Fruit fly (Drosophila melanogaster) whole organism, embryonic: ENCODE results near the gene Mlp84B.

ENCODE experiments used
- Atf-2 ChIP-seq: fragments of 200-800 bp; sonication (Bioruptor generic); optimal IDR thresholded peaks from 2 replicates; lab custom pipeline; 2016; ENCODE audit warnings: missing biosample characterization, missing genetic modification characterization
- B-H2 ChIP-seq: fragments of 200-800 bp; sonication (Bioruptor generic); optimal IDR thresholded peaks from 2 replicates; lab custom pipeline; 2018; ENCODE audit warnings: missing biosample characterization, mild to moderate bottlenecking, missing genetic modification characterization
- CG10565 ChIP-seq: fragments of 200-800 bp; sonication (Bioruptor generic); optimal IDR thresholded peaks from 3 replicates; lab custom pipeline; 2016; ENCODE audit warnings: missing biosample characterization, mild to moderate bottlenecking, missing genetic modification characterization
- CG11093 ChIP-seq: fragments of 200-800 bp; sonication (Bioruptor generic); IDR thresholded peaks from 3 replicates; pipeline ENCODE4 v1.3.6; 2022; ENCODE audit warnings: missing biosample characterization, missing genetic modification characterization
- CG11695 ChIP-seq: fragments of 200-800 bp; sonication (Bioruptor generic); IDR thresholded peaks from 3 replicates; pipeline ENCODE4 v1.3.6; 2022; ENCODE audit warnings: missing biosample characterization, missing genetic modification characterization
- CG12155 ChIP-seq: fragments of 200-800 bp; sonication (Bioruptor generic); optimal IDR thresholded peaks from 3 replicates; lab custom pipeline; 2016; ENCODE audit warnings: missing biosample characterization, missing genetic modification characterization
- CG14965 ChIP-seq: fragments of 200-800 bp; sonication (Bioruptor generic); optimal IDR thresholded peaks from 2 replicates; lab custom pipeline; 2016; ENCODE audit warnings: missing biosample characterization, missing genetic modification characterization, borderline replicate concordance
- CG17829 ChIP-seq: fragments of 200-800 bp; optimal IDR thresholded peaks from 2 replicates; lab custom pipeline; 2019; ENCODE audit warnings: missing biosample characterization, mild to moderate bottlenecking, missing genetic modification characterization, moderate library complexity
- CG18262 ChIP-seq: fragments of 200-800 bp; optimal IDR thresholded peaks from 3 replicates; lab custom pipeline; 2019; ENCODE audit warnings: missing biosample characterization, mild to moderate bottlenecking, missing genetic modification characterization, moderate library complexity
- CG18764 ChIP-seq: fragments of 200-800 bp; sonication (Bioruptor generic); optimal IDR thresholded peaks from 3 replicates; lab custom pipeline; 2016; ENCODE audit warnings: missing biosample characterization, missing genetic modification characterization
- CG3065 ChIP-seq: fragments of 200-800 bp; sonication (Bioruptor generic); optimal IDR thresholded peaks from 2 replicates; lab custom pipeline; 2016; ENCODE audit warnings: missing biosample characterization, missing genetic modification characterization
- CG3163 ChIP-seq: fragments of 200-800 bp; sonication (Bioruptor generic); optimal IDR thresholded peaks from 3 replicates; lab custom pipeline; 2016; ENCODE audit warnings: missing biosample characterization, missing genetic modification characterization
- CG33557 ChIP-seq: fragments of 200-800 bp; sonication (Bioruptor generic); optimal IDR thresholded peaks from 2 replicates; lab custom pipeline; 2019; ENCODE audit warnings: missing biosample characterization, mild to moderate bottlenecking, missing genetic modification characterization, moderate library complexity
- CG3407 ChIP-seq: fragments of 200-800 bp; sonication (Bioruptor generic); optimal IDR thresholded peaks from 2 replicates; lab custom pipeline; 2018; ENCODE audit warnings: missing biosample characterization, mild to moderate bottlenecking, missing genetic modification characterization
- CG42726 ChIP-seq: fragments of 200-800 bp; sonication (Bioruptor generic); IDR thresholded peaks from 2 replicates; pipeline ENCODE4 v1.3.6; 2022; ENCODE audit warnings: missing biosample characterization, missing genetic modification characterization; ENCODE audit not compliant: partially characterized antibody
- CG5180 ChIP-seq: fragments of 200-800 bp; sonication (Bioruptor generic); optimal IDR thresholded peaks from 3 replicates; lab custom pipeline; 2017; ENCODE audit warnings: missing biosample characterization, missing genetic modification characterization, mild to moderate bottlenecking, moderate library complexity, missing genetic modification reagents
- CG8359 ChIP-seq: fragments of 200-800 bp; sonication (Bioruptor generic); optimal IDR thresholded peaks from 2 replicates; lab custom pipeline; 2017; ENCODE audit warnings: missing biosample characterization, mild to moderate bottlenecking, missing genetic modification characterization, borderline replicate concordance
- CG8388 ChIP-seq: fragments of 200-800 bp; sonication (Bioruptor generic); optimal IDR thresholded peaks from 2 replicates; lab custom pipeline; 2019; ENCODE audit warnings: missing biosample characterization, mild to moderate bottlenecking, missing genetic modification characterization, moderate library complexity
- CG8924 ChIP-seq: fragments of 200-800 bp; optimal IDR thresholded peaks from 3 replicates; lab custom pipeline; 2019; ENCODE audit warnings: missing biosample characterization, mild to moderate bottlenecking, missing genetic modification characterization, moderate library complexity
- CG9437 ChIP-seq: fragments of 200-800 bp; sonication (Bioruptor generic); optimal IDR thresholded peaks from 2 replicates; lab custom pipeline; 2018; ENCODE audit warnings: missing biosample characterization, mild to moderate bottlenecking, missing genetic modification characterization
- CTCF ChIP-seq: fragments of 200-800 bp; sonication (Bioruptor generic); optimal IDR thresholded peaks from 2 replicates; lab custom pipeline; 2017; ENCODE audit warnings: missing biosample characterization, mild to moderate bottlenecking, missing genetic modification characterization, moderate library complexity
- D ChIP-seq, 2 experiments: fragments of 200-800 bp in 1 of 2; fragments of >200 bp in 1 of 2; sonication (Bioruptor generic) in 1 of 2; optimal IDR thresholded peaks; 2 replicates in 1 of 2; 3 replicates in 1 of 2; lab custom pipeline; 2017; ENCODE audit warnings: mild to moderate bottlenecking in 1 of 2, missing biosample characterization in 1 of 2, missing genetic modification characterization in 1 of 2, missing genetic modification reagents in 1 of 2
- Dip3 ChIP-seq: fragments of 200-800 bp; sonication (Bioruptor generic); optimal IDR thresholded peaks from 3 replicates; lab custom pipeline; 2016; ENCODE audit warnings: missing biosample characterization, missing genetic modification characterization
- Dll ChIP-seq: fragments of 200-800 bp; sonication (Bioruptor generic); IDR thresholded peaks from 4 replicates; pipeline ENCODE4 v1.3.6; 2022; ENCODE audit warnings: missing biosample characterization, missing genetic modification characterization; ENCODE audit not compliant: partially characterized antibody
- Gsc ChIP-seq: fragments of 200-800 bp; sonication (Bioruptor generic); IDR thresholded peaks from 2 replicates; pipeline ENCODE4 v1.3.6; 2022; ENCODE audit warnings: missing biosample characterization, missing genetic modification characterization
- Hey ChIP-seq: fragments of 200-800 bp; sonication (Bioruptor generic); optimal IDR thresholded peaks from 3 replicates; lab custom pipeline; 2018; ENCODE audit warnings: missing biosample characterization, mild to moderate bottlenecking, missing genetic modification characterization
- Opbp ChIP-seq: fragments of 200-800 bp; sonication (Bioruptor generic); IDR thresholded peaks from 3 replicates; pipeline ENCODE4 v1.3.6; 2022; ENCODE audit warnings: missing biosample characterization, missing genetic modification characterization; ENCODE audit not compliant: partially characterized antibody
- Sox102F ChIP-seq: fragments of 200-800 bp; sonication (Bioruptor generic); optimal IDR thresholded peaks from 2 replicates; lab custom pipeline; 2018; ENCODE audit warnings: missing biosample characterization, mild to moderate bottlenecking, missing genetic modification characterization, moderate library complexity
- Stat92E ChIP-seq, 3 experiments: fragments of >200 bp in 2 of 3; fragments of 200-800 bp in 1 of 3; sonication (Bioruptor generic) in 1 of 3; optimal IDR thresholded peaks; 2 replicates each; lab custom pipeline; 2017 to 2019; ENCODE audit warnings: missing biosample characterization in 3 of 3, missing genetic modification characterization in 3 of 3, mild to moderate bottlenecking in 1 of 3, moderate library complexity in 1 of 3
- abd-A ChIP-seq: fragments of 200-800 bp; sonication (Bioruptor generic); optimal IDR thresholded peaks from 3 replicates; lab custom pipeline; 2019; ENCODE audit warnings: missing biosample characterization, mild to moderate bottlenecking, missing genetic modification characterization, moderate library complexity
- ash1 ChIP-seq: fragments of 200-800 bp; sonication (Bioruptor generic); optimal IDR thresholded peaks from 2 replicates; lab custom pipeline; 2018; ENCODE audit warnings: missing biosample characterization, mild to moderate bottlenecking, missing genetic modification characterization
- croc ChIP-seq: fragments of 200-800 bp; sonication (Bioruptor generic); conservative IDR thresholded peaks from 3 replicates; pipeline ENCODE4 v1.3.6; 2022; ENCODE audit warnings: missing biosample characterization, missing genetic modification characterization
- emc ChIP-seq: fragments of 200-800 bp; sonication (Bioruptor generic); optimal IDR thresholded peaks from 2 replicates; lab custom pipeline; 2016; ENCODE audit warnings: missing biosample characterization, missing genetic modification characterization
- fd102C ChIP-seq: fragments of 200-800 bp; sonication (Bioruptor generic); optimal IDR thresholded peaks from 2 replicates; lab custom pipeline; 2018; ENCODE audit warnings: missing biosample characterization, mild to moderate bottlenecking, missing genetic modification characterization, moderate library complexity
- grau ChIP-seq: fragments of 200-800 bp; optimal IDR thresholded peaks from 3 replicates; lab custom pipeline; 2019; ENCODE audit warnings: missing biosample characterization, mild to moderate bottlenecking, missing genetic modification characterization, moderate library complexity
- hkb ChIP-seq, 2 experiments: fragments of 200-800 bp in 1 of 2; fragments of >200 bp in 1 of 2; sonication (Bioruptor generic) in 1 of 2; IDR thresholded peaks in 1 of 2; optimal IDR thresholded peaks in 1 of 2; 2 replicates each; pipeline versions ENCODE4 v1.3.6 to Lab custom; 2017 to 2022; ENCODE audit warnings: missing biosample characterization in 1 of 2, missing genetic modification characterization in 1 of 2
- kah ChIP-seq: fragments of 200-800 bp; sonication (Bioruptor generic); optimal IDR thresholded peaks from 2 replicates; lab custom pipeline; 2018; ENCODE audit warnings: missing biosample characterization, mild to moderate bottlenecking, missing genetic modification characterization
- ken ChIP-seq: fragments of 200-800 bp; sonication (Bioruptor generic); IDR thresholded peaks from 3 replicates; pipeline ENCODE4 v1.3.6; 2022; ENCODE audit warnings: missing biosample characterization, missing genetic modification characterization
- kni ChIP-seq: fragments of 200-800 bp; sonication (Bioruptor generic); optimal IDR thresholded peaks from 3 replicates; lab custom pipeline; 2017; ENCODE audit warnings: mild to moderate bottlenecking, missing biosample characterization, missing genetic modification reagents, missing genetic modification characterization
- mam ChIP-seq: fragments of 200-800 bp; sonication (Bioruptor generic); optimal IDR thresholded peaks from 3 replicates; lab custom pipeline; 2016; ENCODE audit warnings: missing biosample characterization, missing genetic modification characterization
- nom ChIP-seq: fragments of 200-800 bp; sonication (Bioruptor generic); optimal IDR thresholded peaks from 2 replicates; lab custom pipeline; 2017; ENCODE audit warnings: missing biosample characterization, missing genetic modification characterization, mild to moderate bottlenecking, moderate library complexity, missing genetic modification reagents
- pan ChIP-seq, 4 experiments: fragments of >200 bp in 3 of 4; fragments of 200-800 bp in 1 of 4; sonication (Bioruptor generic) in 1 of 4; optimal IDR thresholded peaks in 3 of 4; IDR thresholded peaks in 1 of 4; 2 replicates each; pipeline versions ENCODE4 v1.3.6 to Lab custom; 2017 to 2022; ENCODE audit warnings: missing biosample characterization in 2 of 4, missing genetic modification characterization in 2 of 4, mixed read lengths in 1 of 4
- salm ChIP-seq: fragments of 200-800 bp; sonication (Bioruptor generic); optimal IDR thresholded peaks from 2 replicates; lab custom pipeline; 2018; ENCODE audit warnings: missing biosample characterization, mild to moderate bottlenecking, missing genetic modification characterization
- sd ChIP-seq: fragments of 200-800 bp; sonication (Bioruptor generic); optimal IDR thresholded peaks from 3 replicates; lab custom pipeline; 2018; ENCODE audit warnings: missing biosample characterization, mild to moderate bottlenecking, missing genetic modification characterization, moderate library complexity
- tio ChIP-seq: fragments of 200-800 bp; sonication (Bioruptor generic); optimal IDR thresholded peaks from 2 replicates; lab custom pipeline; 2017; ENCODE audit warnings: missing biosample characterization, missing genetic modification characterization, inconsistent platforms
- toy ChIP-seq: fragments of 200-800 bp; sonication (Bioruptor generic); IDR thresholded peaks from 2 replicates; pipeline ENCODE4 v1.3.6; 2022; ENCODE audit warnings: missing biosample characterization, missing genetic modification characterization

Gene Mlp84B

DNA sequence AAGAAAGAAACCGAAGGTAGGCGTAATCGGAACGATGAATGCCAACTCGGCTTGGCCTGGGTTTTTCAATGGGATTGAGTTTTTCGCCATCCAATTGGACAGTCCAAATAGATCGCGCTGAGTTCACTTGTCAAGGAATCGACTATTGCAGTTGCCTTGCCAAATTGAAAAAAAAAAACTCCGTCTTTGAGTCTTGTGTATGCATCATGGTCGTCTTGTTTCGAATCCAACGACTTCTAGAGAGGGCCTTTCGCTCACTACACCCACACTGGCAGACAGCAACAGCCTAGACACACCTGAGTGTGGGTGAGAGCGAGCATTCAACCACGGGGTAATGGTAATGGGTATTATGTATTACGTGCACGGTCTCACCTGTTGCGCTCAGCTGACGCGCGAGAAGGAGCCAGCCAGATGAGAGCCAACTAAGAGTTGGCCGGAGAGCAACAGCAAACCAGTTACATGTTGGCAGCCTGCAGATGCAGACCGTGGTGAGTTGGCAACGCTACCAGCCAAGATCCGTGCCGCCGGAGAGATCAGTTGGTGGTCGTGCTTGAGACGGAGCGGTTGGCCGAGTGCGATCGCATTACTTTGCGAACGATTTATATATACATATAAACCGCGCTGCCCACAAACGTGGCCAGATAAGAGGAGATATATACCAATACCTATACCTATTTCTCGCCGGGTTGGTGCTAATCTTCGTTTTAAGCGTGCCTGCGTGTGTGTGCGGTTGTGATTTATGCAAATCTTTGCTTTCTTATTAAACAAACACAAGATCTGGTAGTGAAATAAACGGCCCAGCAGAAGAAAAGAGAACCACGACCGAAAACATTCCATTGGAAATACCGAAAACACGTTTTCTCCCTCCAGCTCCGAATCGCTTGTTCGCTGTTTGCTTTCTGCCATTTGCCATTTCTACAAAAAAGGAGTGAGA, 45.1 kb upstream of the Mlp84B start, which contains the start of gene sas (continued):
- no peak for TF ChIP-seq CG17829 (tag; lab: Kevin White, UChicago)
- TF ChIP-seq Stat92E (GFP tag; optimal IDR thresholded peaks at IDR 0.05; lab: Kevin White, UChicago), result peak in 1 of 3 experiments; percentile 11
- TF ChIP-seq kni (GFP tag; lab: Kevin White, UChicago), result peak; percentile 74
- TF ChIP-seq toy (GFP tag; lab: Robert Waterston, UW), result no peak
- no peak for TF ChIP-seq hkb (optimal IDR thresholded peaks at IDR 0.05; lab: Kevin White, UChicago)
- TF ChIP-seq hkb (GFP tag; IDR thresholded peaks at IDR 0.05; lab: Robert Waterston, UW), result 0 out of 2 replicates have a peak, but pooled peaks have one; percentile 40
- TF ChIP-seq emc (GFP tag; lab: Kevin White, UChicago), result no peak
- TF ChIP-seq Atf-2 (GFP tag; lab: Kevin White, UChicago), result no peak
- TF ChIP-seq tio (GFP tag; lab: Kevin White, UChicago), result no peak
- TF ChIP-seq Hey (tag; lab: Kevin White, UChicago), result no peak
- no peak for TF ChIP-seq CG11695 (GFP tag; lab: Robert Waterston, UW)
- TF ChIP-seq mam (GFP tag; lab: Kevin White, UChicago), result no peak
- TF ChIP-seq fd102C, result peak; percentile 22
- peak; percentile 16 for TF ChIP-seq CG5180 (GFP tag; lab: Kevin White, UChicago)
- TF ChIP-seq CG10565 (GFP tag; lab: Kevin White, UChicago), result no peak
- TF ChIP-seq CG8924, result peak; percentile 18
- no peak for TF ChIP-seq CG14965 (GFP tag; lab: Kevin White, UChicago)
- peak; percentile 64 for TF ChIP-seq sd (tag; lab: Kevin White, UChicago)
- TF ChIP-seq Sox102F (GFP tag; lab: Kevin White, UChicago), result no peak
- TF ChIP-seq CG8359 (GFP tag; lab: Kevin White, UChicago), result no peak
- TF ChIP-seq kah, result no peak
- no peak for TF ChIP-seq CG42726
- TF ChIP-seq pan (optimal IDR thresholded peaks at IDR 0.05; lab: Kevin White, UChicago), result no peak
- peak in 1 of 2 experiments; percentile 32 for TF ChIP-seq pan (GFP tag; optimal IDR thresholded peaks at IDR 0.05 in 1 of 2, IDR thresholded peaks at IDR 0.05 in 1 of 2)
- TF ChIP-seq croc (GFP tag; lab: Robert Waterston, UW), result no peak
- no peak for TF ChIP-seq CG3163 (GFP tag; lab: Kevin White, UChicago)
- no peak for TF ChIP-seq B-H2 (GFP tag; lab: Kevin White, UChicago)
- no peak for TF ChIP-seq CG18764
- TF ChIP-seq salm, result no peak
- no peak for TF ChIP-seq Dip3 (GFP tag; lab: Kevin White, UChicago)
- no peak for TF ChIP-seq Gsc (GFP tag; lab: Robert Waterston, UW)
- TF ChIP-seq grau (tag; lab: Kevin White, UChicago), result no peak
- TF ChIP-seq Dll (GFP tag; lab: Robert Waterston, UW), result peak; percentile 24; the same call in 1 of the 4 replicates
- TF ChIP-seq abd-A (tag; lab: Kevin White, UChicago), result peak; percentile 37
- TF ChIP-seq CTCF (GFP tag; lab: Kevin White, UChicago), result no peak
- no peak for TF ChIP-seq ken
- TF ChIP-seq CG3407 (GFP tag; lab: Kevin White, UChicago), result no peak
- no peak for TF ChIP-seq ash1 (GFP tag; lab: Kevin White, UChicago)
- no peak for TF ChIP-seq CG11093 (GFP tag; lab: Robert Waterston, UW)
- no peak for TF ChIP-seq CG8388
- no peak for TF ChIP-seq CG12155 (GFP tag; lab: Kevin White, UChicago)
- no peak for TF ChIP-seq CG33557
- no peak for TF ChIP-seq CG9437 (GFP tag; lab: Kevin White, UChicago)
- TF ChIP-seq CG18262 (tag; lab: Kevin White, UChicago), result no peak
- TF ChIP-seq CG3065 (GFP tag; lab: Kevin White, UChicago), result no peak
- TF ChIP-seq D (optimal IDR thresholded peaks at IDR 0.05; lab: Kevin White, UChicago), result peak; percentile 17
- no peak for TF ChIP-seq D (GFP tag; optimal IDR thresholded peaks at IDR 0.05; lab: Kevin White, UChicago)
- peak; percentile 45 for TF ChIP-seq nom (GFP tag; lab: Kevin White, UChicago)
- TF ChIP-seq Opbp, result 0 out of 3 replicates have a peak, but pooled peaks have one; percentile 48
